Worm (Caenorhabditis elegans) whole organism, midembryonic: ENCODE results near the gene sru-11.

Experiments
- T22C8.4 ChIP-seq: fragments of 200-800 bp; sonication (Bioruptor generic); IDR thresholded peaks from 2 replicates; pipeline ENCODE4 v1.3.6; 2022; ENCODE audit warnings: missing genetic modification characterization, missing compliant biosample characterization
- klf-2 ChIP-seq: fragments of 200-800 bp; sonication (Bioruptor generic); conservative IDR thresholded peaks from 2 replicates; pipeline ENCODE4 v1.3.6; 2022; ENCODE audit warnings: missing genetic modification reagents, missing genetic modification characterization, missing compliant biosample characterization
- ztf-23 ChIP-seq: fragments of 200-800 bp; sonication (Bioruptor generic); IDR thresholded peaks from 2 replicates; pipeline ENCODE4 v1.3.6; 2022; ENCODE audit warnings: missing genetic modification reagents, missing genetic modification characterization, missing compliant biosample characterization

- TF ChIP-seq T22C8.4 (GFP tag; lab: Robert Waterston, UW) = no peak
- no peak for TF ChIP-seq ztf-23 (GFP tag; lab: Robert Waterston, UW)
- no peak for TF ChIP-seq klf-2 (GFP tag; lab: Robert Waterston, UW)
These were observed 45.8 kb upstream of the sru-11 start for ce11 chrIV:13538901-13539300.
